Worm (Caenorhabditis elegans): ENCODE results near the gene nhr-12.

- TF ChIP-seq unc-62 (GFP tag; optimal IDR thresholded peaks at IDR 0.05) = no peak
- TF ChIP-seq pbrm-1 (GFP tag; IDR thresholded peaks at IDR 0.05) = no peak
Measured at ce11 chrV:10078244-10078643, 5.6 kb downstream of the nhr-12 start, which contains the start of gene R04B5.1.

Data from whole organism, young adult.